Worm (Caenorhabditis elegans) whole organism, midembryonic: ENCODE measurements around the gene exc-7.

ENCODE experiments used
- med-1 ChIP-seq: sonication (generic microtip); optimal IDR thresholded peaks from 2 replicates; lab custom pipeline; 2017; ENCODE audit warnings: missing genetic modification characterization, mild to moderate bottlenecking, missing compliant biosample characterization, antibody characterized with exemption, missing genetic modification reagents; ENCODE audit not compliant: insufficient read depth
- ref-1 ChIP-seq: fragments of 200-800 bp; sonication (Bioruptor generic); conservative IDR thresholded peaks from 2 replicates; pipeline ENCODE4 v1.3.6; 2022; ENCODE audit warnings: missing genetic modification reagents, missing genetic modification characterization, missing compliant biosample characterization
- ztf-23 ChIP-seq: fragments of 200-800 bp; sonication (Bioruptor generic); IDR thresholded peaks from 2 replicates; pipeline ENCODE4 v1.3.6; 2022; ENCODE audit warnings: missing genetic modification reagents, missing genetic modification characterization, missing compliant biosample characterization

ce11 chrII:9596401-9596800 lies 20.6 kb downstream of the exc-7 start, which contains the start of gene E02H1.6:
- no peak for TF ChIP-seq ztf-23 (GFP tag; lab: Robert Waterston, UW)
- TF ChIP-seq med-1, result no peak
- TF ChIP-seq ref-1, result no peak
